Worm (Caenorhabditis elegans): ENCODE results near the gene D1053.2.
A peak's percentile ranks its signal among the peaks of the same experiment; 100 is the strongest.

Gene D1053.2

ce11 chrX:11727761-11728160 is at the start of gene D1053.2, which contains the start of gene gst-42 (continued):
- TF ChIP-seq mxl-3 (GFP tag; optimal IDR thresholded peaks at IDR 0.05) (peak; percentile 99), D1046.2 (GFP tag; IDR thresholded peaks at IDR 0.05) (no peak), dve-1 (tag; optimal IDR thresholded peaks at IDR 0.05; ENCODE audit: insufficient read depth) (peak; percentile 94), Y5F2A.4 (GFP tag; optimal IDR thresholded peaks at IDR 0.05) (no peak), spr-1 (tag; optimal IDR thresholded peaks at IDR 0.05) (no peak), nhr-25 (tag; optimal IDR thresholded peaks at IDR 0.05; ENCODE audit: borderline replicate concordance, insufficient read depth) (no peak), F10B5.3 (tag; optimal IDR thresholded peaks at IDR 0.05) (no peak), duxl-1 (tag; optimal IDR thresholded peaks at IDR 0.05; ENCODE audit: poor library complexity) (no peak), daf-16 (GFP tag; optimal IDR thresholded peaks at IDR 0.05) (peak in 1 of 2 experiments; percentile 9), daf-16 (tag; optimal IDR thresholded peaks at IDR 0.05) (peak; percentile 99), nhr-42 (GFP tag; IDR thresholded peaks at IDR 0.05) (no peak), ceh-44 (GFP tag; IDR thresholded peaks at IDR 0.05) (no peak), jun-1 (tag; optimal IDR thresholded peaks at IDR 0.05) (no peak), aly-2 (tag; optimal IDR thresholded peaks at IDR 0.05) (no peak), lin-1 (GFP tag; IDR thresholded peaks at IDR 0.05) (peak; percentile 53; the same call in 1 of the 2 replicates), dpl-1 (GFP tag; optimal IDR thresholded peaks at IDR 0.05) (no peak), lim-7 (GFP tag; IDR thresholded peaks at IDR 0.05) (no peak), daf-12 (tag; optimal IDR thresholded peaks at IDR 0.05) (no peak), nhr-76 (tag; optimal IDR thresholded peaks at IDR 0.05) (no peak), set-16 (GFP tag; IDR thresholded peaks at IDR 0.05) (no peak), hlh-11 (tag; optimal IDR thresholded peaks at IDR 0.05) (peak; percentile 93), ceh-32 (tag; optimal IDR thresholded peaks at IDR 0.05; ENCODE audit: poor library complexity) (no peak), daf-19 (GFP tag; conservative IDR thresholded peaks at IDR 0.05) (no peak), F44E2.7 (GFP tag; IDR thresholded peaks at IDR 0.05) (no peak), fkh-10 (GFP tag; optimal IDR thresholded peaks at IDR 0.05) (no peak), vab-7 (GFP tag; IDR thresholded peaks at IDR 0.05) (no peak), zfp-3 (GFP tag; conservative IDR thresholded peaks at IDR 0.05) (no peak), arid-1 (GFP tag; conservative IDR thresholded peaks at IDR 0.05) (no peak), dmd-9 (GFP tag; IDR thresholded peaks at IDR 0.05) (no peak), lin-15B (tag; optimal IDR thresholded peaks at IDR 0.05) (no peak), ceh-82 (tag; optimal IDR thresholded peaks at IDR 0.05) (no peak), F26F4.8 (GFP tag; conservative IDR thresholded peaks at IDR 0.05) (no peak), ztf-7 (tag; optimal IDR thresholded peaks at IDR 0.05) (peak; percentile 33), ZK337.2 (GFP tag; IDR thresholded peaks at IDR 0.05) (no peak), pqm-1 (tag; optimal IDR thresholded peaks at IDR 0.05) (peak; percentile 89), Y105C5A.15 (GFP tag; IDR thresholded peaks at IDR 0.05) (no peak), daf-8 (GFP tag; IDR thresholded peaks at IDR 0.05) (no peak), nhr-41 (GFP tag; IDR thresholded peaks at IDR 0.05) (no peak), mdt-29 (GFP tag; IDR thresholded peaks at IDR 0.05) (no peak), ztf-11 (tag; optimal IDR thresholded peaks at IDR 0.05) (no peak), snpc-4 (tag; optimal IDR thresholded peaks at IDR 0.05) (no peak), ctbp-1 (GFP tag; IDR thresholded peaks at IDR 0.05) (no peak), T26A8.4 (GFP tag; IDR thresholded peaks at IDR 0.05) (no peak), nhr-77 (tag; optimal IDR thresholded peaks at IDR 0.05) (peak; percentile 86), nhr-111 (GFP tag; optimal IDR thresholded peaks at IDR 0.05) (no peak), zfp-2 (tag; optimal IDR thresholded peaks at IDR 0.05) (no peak), aha-1 (tag) (no peak), mdl-1 (tag; optimal IDR thresholded peaks at IDR 0.05) (peak; percentile 64 to 95), F49E8.2 (tag; optimal IDR thresholded peaks at IDR 0.05; ENCODE audit: borderline replicate concordance) (no peak), saeg-2 (GFP tag; IDR thresholded peaks at IDR 0.05) (no peak), Y75B8A.6 (GFP tag; IDR thresholded peaks at IDR 0.05) (no peak), pha-4 (GFP tag; IDR thresholded peaks at IDR 0.05) (no peak), pha-4 (tag; optimal IDR thresholded peaks at IDR 0.05) (peak; percentile 3)

Data from whole organism, L4 larva.